Fruit fly (Drosophila melanogaster) whole organism, embryonic: ENCODE results near the gene Cyp303a1.

Experiments used
- Aef1 ChIP-seq: fragments of 200-800 bp; sonication (Bioruptor generic); IDR thresholded peaks from 3 replicates; pipeline ENCODE4 v1.3.6; 2022; ENCODE audit warnings: missing biosample characterization, missing genetic modification characterization
- Asciz ChIP-seq: fragments of 200-800 bp; sonication (Bioruptor generic); optimal IDR thresholded peaks from 2 replicates; lab custom pipeline; 2017; ENCODE audit warnings: missing biosample characterization, mild to moderate bottlenecking, missing genetic modification characterization, missing genetic modification reagents
- Bdp1 ChIP-seq: fragments of 200-800 bp; sonication (Bioruptor generic); optimal IDR thresholded peaks from 3 replicates; lab custom pipeline; 2016; ENCODE audit warnings: missing biosample characterization, missing genetic modification characterization
- CG1024 ChIP-seq: fragments of 200-800 bp; sonication (Bioruptor generic); IDR thresholded peaks from 2 replicates; pipeline ENCODE4 v1.3.6; 2022; ENCODE audit warnings: missing biosample characterization, missing genetic modification characterization
- CG10462 ChIP-seq: fragments of 200-800 bp; sonication (Bioruptor generic); optimal IDR thresholded peaks from 2 replicates; lab custom pipeline; 2016; ENCODE audit warnings: missing biosample characterization, missing genetic modification characterization
- CG10654 ChIP-seq: fragments of 200-800 bp; sonication (Bioruptor generic); optimal IDR thresholded peaks from 2 replicates; lab custom pipeline; 2016; ENCODE audit warnings: missing biosample characterization, missing genetic modification characterization
- CG10959 ChIP-seq: fragments of 200-800 bp; sonication (Bioruptor generic); IDR thresholded peaks from 2 replicates; pipeline ENCODE4 v1.3.6; 2022; ENCODE audit warnings: missing biosample characterization, missing genetic modification characterization
- CG11247 ChIP-seq: fragments of 200-800 bp; sonication (Bioruptor generic); IDR thresholded peaks from 2 replicates; pipeline ENCODE4 v1.3.6; 2022; ENCODE audit warnings: missing biosample characterization, missing genetic modification characterization
- CG12219 ChIP-seq: fragments of 200-800 bp; sonication (Bioruptor generic); optimal IDR thresholded peaks from 3 replicates; lab custom pipeline; 2018; ENCODE audit warnings: missing biosample characterization, mild to moderate bottlenecking, missing genetic modification characterization
- CG1233 ChIP-seq: fragments of 200-800 bp; sonication (Bioruptor generic); optimal IDR thresholded peaks from 4 replicates; lab custom pipeline; 2018; ENCODE audit warnings: missing biosample characterization, mild to moderate bottlenecking, missing genetic modification characterization
- CG13296 ChIP-seq: fragments of 200-800 bp; sonication (Bioruptor generic); optimal IDR thresholded peaks from 3 replicates; lab custom pipeline; 2018; ENCODE audit warnings: missing biosample characterization, mild to moderate bottlenecking, missing genetic modification characterization
- CG13424 ChIP-seq: fragments of 200-800 bp; sonication (Bioruptor generic); optimal IDR thresholded peaks from 2 replicates; lab custom pipeline; 2019; ENCODE audit warnings: missing biosample characterization, mild to moderate bottlenecking, missing genetic modification characterization, moderate library complexity
- CG13624 ChIP-seq: fragments of 200-800 bp; sonication (Bioruptor generic); optimal IDR thresholded peaks from 2 replicates; lab custom pipeline; 2016; ENCODE audit warnings: missing biosample characterization, missing genetic modification characterization
- CG14710 ChIP-seq: fragments of 200-800 bp; sonication (Bioruptor generic); optimal IDR thresholded peaks from 3 replicates; lab custom pipeline; 2019; ENCODE audit warnings: missing biosample characterization, mild to moderate bottlenecking, missing genetic modification characterization, moderate library complexity
- CG15514 ChIP-seq: fragments of 200-800 bp; sonication (Bioruptor generic); optimal IDR thresholded peaks from 3 replicates; lab custom pipeline; 2017; ENCODE audit warnings: missing biosample characterization, missing genetic modification characterization, mild to moderate bottlenecking, moderate library complexity, missing genetic modification reagents
- CG17359 ChIP-seq: fragments of 200-800 bp; sonication (Bioruptor generic); optimal IDR thresholded peaks from 3 replicates; lab custom pipeline; 2018; ENCODE audit warnings: missing biosample characterization, mild to moderate bottlenecking, missing genetic modification characterization, moderate library complexity
- CG17385 ChIP-seq: fragments of 200-800 bp; sonication (Bioruptor generic); optimal IDR thresholded peaks from 3 replicates; lab custom pipeline; 2018; ENCODE audit warnings: missing biosample characterization, mild to moderate bottlenecking, missing genetic modification characterization
- CG18619 ChIP-seq: fragments of 200-800 bp; sonication (Bioruptor generic); optimal IDR thresholded peaks from 3 replicates; lab custom pipeline; 2017; ENCODE audit warnings: missing biosample characterization, mild to moderate bottlenecking, missing genetic modification characterization
- CG2712 ChIP-seq: fragments of 200-800 bp; optimal IDR thresholded peaks from 3 replicates; lab custom pipeline; 2019; ENCODE audit warnings: missing biosample characterization, mild to moderate bottlenecking, missing genetic modification characterization, moderate library complexity
- CG30020 ChIP-seq: fragments of 200-800 bp; optimal IDR thresholded peaks from 2 replicates; lab custom pipeline; 2019; ENCODE audit warnings: missing biosample characterization, mild to moderate bottlenecking, missing genetic modification characterization, moderate library complexity
- CG30431 ChIP-seq: fragments of 200-800 bp; sonication (Bioruptor generic); optimal IDR thresholded peaks from 2 replicates; lab custom pipeline; 2017; ENCODE audit warnings: missing biosample characterization, missing genetic modification characterization
- CG3065 ChIP-seq: fragments of 200-800 bp; sonication (Bioruptor generic); optimal IDR thresholded peaks from 2 replicates; lab custom pipeline; 2016; ENCODE audit warnings: missing biosample characterization, missing genetic modification characterization
- CG31441 ChIP-seq: fragments of 200-800 bp; sonication (Bioruptor generic); IDR thresholded peaks from 2 replicates; pipeline ENCODE4 v1.3.6; 2022; ENCODE audit warnings: missing biosample characterization, missing genetic modification characterization
- CG3163 ChIP-seq: fragments of 200-800 bp; sonication (Bioruptor generic); optimal IDR thresholded peaks from 3 replicates; lab custom pipeline; 2016; ENCODE audit warnings: missing biosample characterization, missing genetic modification characterization
- CG33213 ChIP-seq: fragments of 200-800 bp; sonication (Bioruptor generic); optimal IDR thresholded peaks from 3 replicates; lab custom pipeline; 2016; ENCODE audit warnings: missing biosample characterization, missing genetic modification characterization
- CG4424 ChIP-seq: fragments of 200-800 bp; sonication (Bioruptor generic); optimal IDR thresholded peaks from 3 replicates; lab custom pipeline; 2016; ENCODE audit warnings: missing biosample characterization, missing genetic modification characterization
- CG4707 ChIP-seq: fragments of 200-800 bp; sonication (Bioruptor generic); optimal IDR thresholded peaks from 2 replicates; lab custom pipeline; 2018; ENCODE audit warnings: missing biosample characterization, mild to moderate bottlenecking, missing genetic modification characterization, moderate library complexity
- CG4730 ChIP-seq: fragments of 200-800 bp; sonication (Bioruptor generic); IDR thresholded peaks from 2 replicates; pipeline ENCODE4 v1.3.6; 2022; ENCODE audit warnings: missing biosample characterization, missing genetic modification characterization
- CG5180 ChIP-seq: fragments of 200-800 bp; sonication (Bioruptor generic); optimal IDR thresholded peaks from 3 replicates; lab custom pipeline; 2017; ENCODE audit warnings: missing biosample characterization, missing genetic modification characterization, mild to moderate bottlenecking, moderate library complexity, missing genetic modification reagents
- CG6654 ChIP-seq: fragments of 200-800 bp; sonication (Bioruptor generic); optimal IDR thresholded peaks from 2 replicates; lab custom pipeline; 2017; ENCODE audit warnings: missing biosample characterization, mild to moderate bottlenecking, missing genetic modification characterization
- CG6765 ChIP-seq: fragments of 200-800 bp; sonication (Bioruptor generic); optimal IDR thresholded peaks from 3 replicates; lab custom pipeline; 2017; ENCODE audit warnings: missing biosample characterization, mild to moderate bottlenecking, missing genetic modification characterization
- CG8388 ChIP-seq: fragments of 200-800 bp; sonication (Bioruptor generic); optimal IDR thresholded peaks from 2 replicates; lab custom pipeline; 2019; ENCODE audit warnings: missing biosample characterization, mild to moderate bottlenecking, missing genetic modification characterization, moderate library complexity
- Dbx ChIP-seq: fragments of 200-800 bp; sonication (Bioruptor generic); IDR thresholded peaks from 3 replicates; pipeline ENCODE4 v1.3.6; 2022; ENCODE audit warnings: missing biosample characterization, missing genetic modification characterization
- Hand ChIP-seq: fragments of 200-800 bp; sonication (Bioruptor generic); optimal IDR thresholded peaks from 2 replicates; lab custom pipeline; 2017; ENCODE audit warnings: mild to moderate bottlenecking, missing biosample characterization, missing genetic modification reagents, missing genetic modification characterization
- MTF-1 ChIP-seq: fragments of 200-800 bp; sonication (Bioruptor generic); optimal IDR thresholded peaks from 2 replicates; lab custom pipeline; 2018; ENCODE audit warnings: missing biosample characterization, mild to moderate bottlenecking, missing genetic modification characterization, borderline replicate concordance
- Oaz ChIP-seq: fragments of 200-800 bp; sonication (Bioruptor generic); IDR thresholded peaks from 2 replicates; pipeline ENCODE4 v1.3.6; 2022; ENCODE audit warnings: missing biosample characterization, missing genetic modification characterization
- Optix ChIP-seq: fragments of 200-800 bp; sonication (Bioruptor generic); IDR thresholded peaks from 3 replicates; pipeline ENCODE4 v1.3.6; 2022; ENCODE audit warnings: missing biosample characterization, missing genetic modification characterization
- PHDP ChIP-seq: fragments of 200-800 bp; sonication (Bioruptor generic); optimal IDR thresholded peaks from 3 replicates; lab custom pipeline; 2018; ENCODE audit warnings: missing biosample characterization, mild to moderate bottlenecking, missing genetic modification characterization, moderate library complexity
- Poxn ChIP-seq: fragments of 200-800 bp; sonication (Bioruptor generic); IDR thresholded peaks from 2 replicates; pipeline ENCODE4 v1.3.6; 2022; ENCODE audit warnings: missing biosample characterization, missing genetic modification characterization
- Tbp ChIP-seq: fragments of >200 bp; optimal IDR thresholded peaks from 2 replicates; lab custom pipeline; 2018; ENCODE audit warnings: missing biosample characterization, missing genetic modification characterization
- Xbp1 ChIP-seq: fragments of 200-800 bp; sonication (Bioruptor generic); optimal IDR thresholded peaks from 3 replicates; lab custom pipeline; 2016; ENCODE audit warnings: missing biosample characterization, mild to moderate bottlenecking, missing genetic modification characterization
- cad ChIP-seq: fragments of >200 bp; optimal IDR thresholded peaks from 2 replicates; lab custom pipeline; 2017; ENCODE audit warnings: missing biosample characterization, missing genetic modification characterization
- cato ChIP-seq: fragments of 200-800 bp; sonication (Bioruptor generic); optimal IDR thresholded peaks from 2 replicates; lab custom pipeline; 2016; ENCODE audit warnings: missing biosample characterization, missing genetic modification characterization, borderline replicate concordance
- esg ChIP-seq: fragments of 200-800 bp; sonication (Bioruptor generic); conservative IDR thresholded peaks from 2 replicates; pipeline ENCODE4 v1.3.6; 2022; ENCODE audit warnings: missing biosample characterization, missing genetic modification characterization
- fd102C ChIP-seq: fragments of 200-800 bp; sonication (Bioruptor generic); optimal IDR thresholded peaks from 2 replicates; lab custom pipeline; 2018; ENCODE audit warnings: missing biosample characterization, mild to moderate bottlenecking, missing genetic modification characterization, moderate library complexity
- gt ChIP-seq: fragments of 200-800 bp; sonication (Bioruptor generic); IDR thresholded peaks from 2 replicates; pipeline ENCODE4 v1.3.6; 2022; ENCODE audit warnings: missing biosample characterization, missing genetic modification characterization
- mam ChIP-seq: fragments of 200-800 bp; sonication (Bioruptor generic); optimal IDR thresholded peaks from 3 replicates; lab custom pipeline; 2016; ENCODE audit warnings: missing biosample characterization, missing genetic modification characterization
- ranshi ChIP-seq: fragments of 200-800 bp; sonication (Bioruptor generic); IDR thresholded peaks from 2 replicates; pipeline ENCODE4 v1.3.6; 2022; ENCODE audit warnings: missing biosample characterization, missing genetic modification characterization
- sens-2 ChIP-seq: fragments of 200-800 bp; sonication (Bioruptor generic); IDR thresholded peaks from 2 replicates; pipeline ENCODE4 v1.3.6; 2022; ENCODE audit warnings: missing biosample characterization, missing genetic modification characterization
- tna ChIP-seq: fragments of 200-800 bp; sonication (Bioruptor generic); IDR thresholded peaks from 2 replicates; pipeline ENCODE4 v1.3.6; 2022; ENCODE audit warnings: missing biosample characterization, missing genetic modification characterization; ENCODE audit not compliant: partially characterized antibody
- wek ChIP-seq: fragments of 200-800 bp; sonication (Bioruptor generic); optimal IDR thresholded peaks from 3 replicates; lab custom pipeline; 2018; ENCODE audit warnings: missing biosample characterization, mild to moderate bottlenecking, missing genetic modification characterization, moderate library complexity

Gene Cyp303a1

DNA sequence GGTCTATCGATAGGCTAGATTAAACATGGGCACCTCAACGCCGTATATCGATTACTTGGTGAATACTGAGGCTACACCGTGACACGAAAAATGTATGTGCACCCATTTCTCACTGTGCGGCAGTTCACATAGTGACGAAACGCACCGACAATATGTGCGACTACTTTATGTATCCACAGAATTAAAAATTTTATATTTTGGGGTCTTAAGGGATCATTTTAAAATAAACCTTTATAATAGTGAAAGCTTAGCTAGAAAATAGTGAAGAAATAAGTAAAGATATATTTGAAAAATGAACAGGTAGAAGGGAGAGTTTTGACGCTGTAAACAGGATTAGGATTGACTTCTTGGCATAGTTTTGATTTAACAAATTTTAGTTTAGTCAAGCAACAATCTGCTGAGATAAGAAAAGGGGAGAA lies 35.1 kb downstream of the Cyp303a1 start, which contains the start of gene mRpL4 (continued):
- TF ChIP-seq Optix (GFP tag; lab: Robert Waterston, UW) (peak; percentile 39; the same call in 2 of the 3 replicates), mam (GFP tag; lab: Kevin White, UChicago) (peak; percentile 87), CG4730 (GFP tag; lab: Robert Waterston, UW) (peak; percentile 47; the same call in 1 of the 2 replicates), CG10462 (GFP tag; lab: Kevin White, UChicago) (peak; percentile 52), cato (GFP tag; lab: Kevin White, UChicago) (peak; percentile 50), wek (GFP tag; lab: Kevin White, UChicago) (peak; percentile 31), CG30431 (GFP tag; lab: Kevin White, UChicago) (no peak), CG11247 (GFP tag; lab: Robert Waterston, UW) (peak; percentile 70), CG10959 (GFP tag; lab: Robert Waterston, UW) (no peak), CG1024 (GFP tag; lab: Robert Waterston, UW) (no peak), CG31441 (GFP tag; lab: Robert Waterston, UW) (no peak), ranshi (GFP tag; lab: Robert Waterston, UW) (peak; percentile 74; the same call in 1 of the 2 replicates), CG10654 (peak; percentile 69), CG2712 (tag; lab: Kevin White, UChicago) (peak; percentile 79), tna (peak; percentile 99), Oaz (GFP tag; lab: Robert Waterston, UW) (peak; percentile 58), CG3163 (peak; percentile 58), CG8388 (GFP tag; lab: Kevin White, UChicago) (peak; percentile 49), esg (GFP tag; lab: Robert Waterston, UW) (peak; percentile 31; the same call in 1 of the 2 replicates), Hand (no peak), CG6765 (GFP tag; lab: Kevin White, UChicago) (no peak), CG13624 (peak; percentile 69), CG3065 (GFP tag; lab: Kevin White, UChicago) (peak; percentile 48), CG18619 (GFP tag; lab: Kevin White, UChicago) (no peak), CG6654 (GFP tag; lab: Kevin White, UChicago) (no peak), CG13296 (GFP tag; lab: Kevin White, UChicago) (peak; percentile 48), gt (GFP tag; lab: Robert Waterston, UW) (no peak), cad (no peak), CG17385 (GFP tag; lab: Kevin White, UChicago) (peak; percentile 40), Bdp1 (peak; percentile 62), CG33213 (GFP tag; lab: Kevin White, UChicago) (peak; percentile 26), CG30020 (tag; lab: Kevin White, UChicago) (peak; percentile 74), MTF-1 (no peak), Aef1 (GFP tag; lab: Robert Waterston, UW) (peak; percentile 57; the same call in 2 of the 3 replicates), CG4424 (peak; percentile 77), CG1233 (GFP tag; lab: Kevin White, UChicago) (peak; percentile 44), Tbp (GFP tag; lab: Kevin White, UChicago) (no peak), CG12219 (GFP tag; lab: Kevin White, UChicago) (no peak), CG17359 (tag; lab: Kevin White, UChicago) (no peak), PHDP (tag; lab: Kevin White, UChicago) (no peak), CG14710 (peak; percentile 81), sens-2 (GFP tag; lab: Robert Waterston, UW) (no peak), Xbp1 (GFP tag; lab: Kevin White, UChicago) (peak; percentile 81), CG5180 (GFP tag; lab: Kevin White, UChicago) (no peak), CG4707 (GFP tag; lab: Kevin White, UChicago) (no peak), Dbx (GFP tag; lab: Robert Waterston, UW) (peak; percentile 66; the same call in 1 of the 3 replicates), CG13424 (tag; lab: Kevin White, UChicago) (peak; percentile 48), Asciz (GFP tag; lab: Kevin White, UChicago) (no peak), Poxn (GFP tag; lab: Robert Waterston, UW) (no peak), CG15514 (peak; percentile 65), fd102C (peak; percentile 33)
